Worm (Caenorhabditis elegans): ENCODE data around the gene ets-9.

ets-9 gene

ce11 chrX:4248417-4248816 is 31.1 kb upstream of the ets-9 start:
- TF ChIP-seq snu-23 (GFP tag; optimal IDR thresholded peaks at IDR 0.05) (peak; percentile 9), nhr-85 (tag) (peak; percentile 55), egl-13 (tag; optimal IDR thresholded peaks at IDR 0.05) (no peak), ceh-8 (GFP tag; optimal IDR thresholded peaks at IDR 0.05) (no peak), nhr-71 (tag; optimal IDR thresholded peaks at IDR 0.05) (peak; percentile 26), elt-2 (tag; optimal IDR thresholded peaks at IDR 0.05) (peak; percentile 34), nhr-20 (tag; optimal IDR thresholded peaks at IDR 0.05) (peak; percentile 13), lin-14 (GFP tag; optimal IDR thresholded peaks at IDR 0.05) (peak; percentile 30)

ce11 chrX:4248949-4249348 is 30.6 kb upstream of the ets-9 start, which contains the start of gene hlh-13:
Gene hlh-13 (plus strand): TSS chrX:4249249.
- no peak for TF ChIP-seq unc-98 (GFP tag; IDR thresholded peaks at IDR 0.05)
- no peak for TF ChIP-seq dsc-1 (tag; optimal IDR thresholded peaks at IDR 0.05)
- no peak for TF ChIP-seq aha-1 (tag; optimal IDR thresholded peaks at IDR 0.05)
- no peak for TF ChIP-seq irx-1 (tag; optimal IDR thresholded peaks at IDR 0.05)
- no peak for TF ChIP-seq skn-1 (tag; optimal IDR thresholded peaks at IDR 0.05)
- TF ChIP-seq egl-13 (tag; optimal IDR thresholded peaks at IDR 0.05) = no peak
- no peak for TF ChIP-seq pqm-1 (tag; optimal IDR thresholded peaks at IDR 0.05)
- no peak for TF ChIP-seq snu-23 (GFP tag; optimal IDR thresholded peaks at IDR 0.05)
- TF ChIP-seq sox-4 (tag; optimal IDR thresholded peaks at IDR 0.05) = no peak
- TF ChIP-seq Y116A8C.19 (tag; optimal IDR thresholded peaks at IDR 0.05; ENCODE audit: borderline replicate concordance) = no peak
- no peak for TF ChIP-seq ceh-82 (tag; optimal IDR thresholded peaks at IDR 0.05)

DNA sequence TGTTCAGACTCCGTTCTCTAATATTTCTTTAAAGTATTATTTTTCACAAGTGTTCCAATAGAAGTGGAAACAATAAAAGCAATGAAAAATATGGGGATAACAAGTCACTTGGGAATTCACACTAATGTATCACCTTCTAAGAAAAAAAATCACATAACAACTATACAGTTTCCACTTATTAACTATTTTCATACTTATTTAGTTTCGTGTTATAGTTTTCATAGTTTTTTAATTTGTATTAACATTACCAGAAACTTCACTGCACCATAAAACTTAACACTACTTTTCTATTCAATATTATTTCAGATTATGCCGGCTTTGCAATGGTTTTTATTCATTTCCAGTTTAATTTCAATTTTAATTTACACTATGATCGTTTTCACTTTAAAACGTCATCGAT is 27.5 kb upstream of the ets-9 start, which contains the start of gene srv-5:
Gene srv-5 (plus strand): TSS at position 301 of the 400 bp plus-strand sequence.
- TF ChIP-seq efl-1 (optimal IDR thresholded peaks at IDR 0.05) = no peak
- peak in 1 of 2 experiments; percentile 55 for TF ChIP-seq efl-1 (GFP tag; optimal IDR thresholded peaks at IDR 0.05 in 1 of 2)
- no peak for TF ChIP-seq sup-37 (GFP tag; optimal IDR thresholded peaks at IDR 0.05)
- no peak for TF ChIP-seq xbp-1 (tag; optimal IDR thresholded peaks at IDR 0.05)
- TF ChIP-seq fkh-8 (tag; optimal IDR thresholded peaks at IDR 0.05) = no peak

- TF ChIP-seq mab-9 (GFP tag; IDR thresholded peaks at IDR 0.05) = no peak
- peak in 1 of 2 experiments; percentile 24 for TF ChIP-seq lsy-2 (tag; optimal IDR thresholded peaks at IDR 0.05)
- TF ChIP-seq nhr-20 (tag; optimal IDR thresholded peaks at IDR 0.05) = peak; percentile 2
- peak; percentile 29 for TF ChIP-seq rnt-1 (tag; optimal IDR thresholded peaks at IDR 0.05)
- TF ChIP-seq mef-2 (tag; optimal IDR thresholded peaks at IDR 0.05) = no peak
- no peak for TF ChIP-seq efl-1 (optimal IDR thresholded peaks at IDR 0.05)
- TF ChIP-seq efl-1 (GFP tag; optimal IDR thresholded peaks at IDR 0.05 in 1 of 2) = peak in 1 of 2 experiments; percentile 32
- peak; percentile 49 for TF ChIP-seq snu-23 (GFP tag; optimal IDR thresholded peaks at IDR 0.05)
- TF ChIP-seq lin-14 (GFP tag; optimal IDR thresholded peaks at IDR 0.05) = peak; percentile 67
- TF ChIP-seq xbp-1 (tag; optimal IDR thresholded peaks at IDR 0.05) = peak; percentile 11
- peak in 1 of 2 experiments; percentile 53 for TF ChIP-seq lin-35 (GFP tag; optimal IDR thresholded peaks at IDR 0.05)
- TF ChIP-seq F16B12.6 (tag; optimal IDR thresholded peaks at IDR 0.05) = peak; percentile 30
- peak; percentile 68 for TF ChIP-seq nhr-85 (tag)
- TF ChIP-seq dpl-1 (GFP tag; optimal IDR thresholded peaks at IDR 0.05) = peak in 2 of 3 experiments; percentile 16 to 34
- TF ChIP-seq mep-1 (tag; optimal IDR thresholded peaks at IDR 0.05) = peak; percentile 26
- TF ChIP-seq nhr-71 (tag; optimal IDR thresholded peaks at IDR 0.05) = peak; percentile 29
- TF ChIP-seq unc-30 (tag; optimal IDR thresholded peaks at IDR 0.05) = no peak
These were observed 24.7 kb upstream of the ets-9 start, which contains the start of gene taf-11.1 for ce11 chrX:4254782-4255181. Gene taf-11.1 (plus strand): TSS chrX:4255170.

DNA sequence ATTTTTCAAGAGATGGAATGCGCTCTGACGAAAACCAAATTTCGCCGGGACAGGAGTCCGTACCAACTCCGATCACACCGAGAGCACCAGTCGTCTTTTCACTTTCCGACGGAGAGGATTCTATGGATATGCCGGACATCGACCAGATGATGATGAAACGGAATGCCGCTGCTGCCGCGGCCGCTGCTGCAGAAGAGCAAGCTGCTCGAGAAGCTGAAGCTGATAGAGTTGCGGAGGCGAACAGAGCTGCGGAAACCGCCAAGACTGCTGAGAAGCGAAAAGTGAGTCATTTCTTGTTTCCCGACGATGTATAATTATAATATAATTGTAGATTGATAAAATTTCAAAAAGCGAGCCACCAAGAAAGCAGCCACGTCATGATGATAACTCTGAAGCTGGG is 24.1 kb upstream of the ets-9 start:
- TF ChIP-seq hpl-2 (GFP tag; optimal IDR thresholded peaks at IDR 0.05) (no peak), nhr-84 (tag; optimal IDR thresholded peaks at IDR 0.05) (no peak), ceh-8 (GFP tag; optimal IDR thresholded peaks at IDR 0.05) (no peak), pqm-1 (tag; optimal IDR thresholded peaks at IDR 0.05) (no peak), nhr-237 (tag; optimal IDR thresholded peaks at IDR 0.05) (no peak), egl-13 (tag; optimal IDR thresholded peaks at IDR 0.05) (no peak), mdl-1 (tag; optimal IDR thresholded peaks at IDR 0.05) (no peak), egl-27 (tag; optimal IDR thresholded peaks at IDR 0.05) (no peak), ces-1 (GFP tag; optimal IDR thresholded peaks at IDR 0.05) (no peak), ceh-88 (GFP tag; IDR thresholded peaks at IDR 0.05) (no peak), sup-37 (GFP tag; optimal IDR thresholded peaks at IDR 0.05) (no peak), zag-1 (tag; optimal IDR thresholded peaks at IDR 0.05) (no peak), nhr-28 (tag; optimal IDR thresholded peaks at IDR 0.05) (no peak)
